Fruit fly (Drosophila melanogaster) ovary, adult (tissue): ENCODE data around the gene Eno.

Experiments used
- CG17801 ChIP-seq: fragments of 200-800 bp; optimal IDR thresholded peaks from 2 replicates; lab custom pipeline; 2019; ENCODE audit warnings: missing biosample characterization, mild to moderate bottlenecking, missing genetic modification characterization, moderate library complexity; ENCODE audit not compliant: partially characterized antibody

Gene Eno

dm6 chr2L:1729607-1730011 lies at the start of gene Eno, which contains the start of gene CG31937:
Gene Eno, minus strand, starts transcription at chr2L:1729636.
Gene CG31937, plus strand, starts transcription at chr2L:1729887.
- peak; percentile 60 for TF ChIP-seq CG17801 (GFP tag; lab: Kevin White, UChicago)

dm6 chr2L:1758853-1759252 lies 29.4 kb upstream of the Eno start, which contains the start of gene CG17650:
Gene CG17650, minus strand, starts transcription at chr2L:1759093.
- TF ChIP-seq CG17801 (GFP tag; lab: Kevin White, UChicago): no peak

dm6 chr2L:1756351-1756750 lies 26.9 kb upstream of the Eno start, which contains the start of gene Gr22f:
Gene Gr22f, minus strand, starts transcription at chr2L:1756451.
- no peak for TF ChIP-seq CG17801 (GFP tag; lab: Kevin White, UChicago)

- TF ChIP-seq CG17801 (GFP tag; lab: Kevin White, UChicago): no peak
Observed at dm6 chr2L:1751953-1752352, 22.5 kb upstream of the Eno start, which contains the start of the genes CG17712 and CG17648. Gene CG17712, minus strand, starts transcription at chr2L:1752122. Gene CG17648, plus strand, starts transcription at chr2L:1752308.

- no peak for TF ChIP-seq CG17801 (GFP tag; lab: Kevin White, UChicago)
Observed at dm6 chr2L:1748410-1748809, 19.0 kb upstream of the Eno start.

dm6 chr2L:1743800-1744199 lies 14.4 kb upstream of the Eno start:
- TF ChIP-seq CG17801 (GFP tag; lab: Kevin White, UChicago): no peak

dm6 chr2L:1740095-1740494 lies 10.7 kb upstream of the Eno start:
- TF ChIP-seq CG17801 (GFP tag; lab: Kevin White, UChicago): no peak

dm6 chr2L:1738054-1738453 lies 8.6 kb upstream of the Eno start:
- TF ChIP-seq CG17801 (GFP tag; lab: Kevin White, UChicago): no peak

- peak; percentile 63 for TF ChIP-seq CG17801 (GFP tag; lab: Kevin White, UChicago)
Observed at dm6 chr2L:1737057-1737581, 7.7 kb upstream of the Eno start.

dm6 chr2L:1735133-1735532 lies 5.7 kb upstream of the Eno start:
- TF ChIP-seq CG17801 (GFP tag; lab: Kevin White, UChicago): no peak

dm6 chr2L:1733155-1733813 lies 3.8 kb upstream of the Eno start:
- no peak for TF ChIP-seq CG17801 (GFP tag; lab: Kevin White, UChicago)

- no peak for TF ChIP-seq CG17801 (GFP tag; lab: Kevin White, UChicago)
Observed at dm6 chr2L:1732189-1732588, 2.8 kb upstream of the Eno start, which contains the start of the genes CG17652 and CG17646. Gene CG17652, minus strand, starts transcription at chr2L:1732356. Gene CG17646, plus strand, starts transcription at chr2L:1732524.

- peak; percentile 35 for TF ChIP-seq CG17801 (GFP tag; lab: Kevin White, UChicago)
Observed at dm6 chr2L:1730914-1731313, 1.5 kb upstream of the Eno start.

dm6 chr2L:1728620-1728944 lies 854 bp downstream of the Eno start, which contains the start of gene Rrp40:
Gene Rrp40, plus strand, starts transcription at chr2L:1728732.
- no peak for TF ChIP-seq CG17801 (GFP tag; lab: Kevin White, UChicago)

dm6 chr2L:1727826-1728619 lies 1.4 kb downstream of the Eno start:
- TF ChIP-seq CG17801 (GFP tag; lab: Kevin White, UChicago): peak; percentile 99
